Worm (Caenorhabditis elegans) whole organism, L1 larva: Measurements from ENCODE around the gene F15D4.6.

Source experiments
- blmp-1 ChIP-seq: fragments of 150-350 bp; optimal IDR thresholded peaks from 2 replicates; lab custom pipeline; 2014; ENCODE audit warnings: missing biosample characterization, missing genetic modification characterization
- ceh-8 ChIP-seq: fragments of 200-800 bp; sonication (Bioruptor generic); optimal IDR thresholded peaks from 2 replicates; lab custom pipeline; 2018; ENCODE audit warnings: mild to moderate bottlenecking, missing genetic modification characterization, moderate library complexity, missing compliant biosample characterization
- efl-3 ChIP-seq: fragments of 200-800 bp; sonication (Bioruptor generic); optimal IDR thresholded peaks from 2 replicates; lab custom pipeline; 2018; ENCODE audit warnings: mild to moderate bottlenecking, missing genetic modification characterization, missing compliant biosample characterization
- elt-2 ChIP-seq: sonication (generic microtip); optimal IDR thresholded peaks from 2 replicates; lab custom pipeline; 2016; ENCODE audit warnings: missing genetic modification characterization, mild to moderate bottlenecking, inconsistent platforms, missing compliant biosample characterization, missing genetic modification reagents
- hlh-4 ChIP-seq: sonication (generic microtip); optimal IDR thresholded peaks from 2 replicates; lab custom pipeline; 2016; ENCODE audit warnings: mild to moderate bottlenecking, missing genetic modification characterization, missing compliant biosample characterization
- lin-15B ChIP-seq: fragments of 150-350 bp; sonication (generic microtip); optimal IDR thresholded peaks from 3 replicates; lab custom pipeline; 2014; ENCODE audit warnings: missing biosample characterization, missing genetic modification characterization
- lin-39 ChIP-seq: fragments of 150-350 bp; optimal IDR thresholded peaks from 2 replicates; lab custom pipeline; 2014; ENCODE audit warnings: missing biosample characterization, missing genetic modification reagents, missing genetic modification characterization
- mep-1 ChIP-seq: fragments of 150-350 bp; optimal IDR thresholded peaks from 2 replicates; lab custom pipeline; 2014; ENCODE audit warnings: missing biosample characterization, missing genetic modification characterization
- nhr-12 ChIP-seq: sonication (generic microtip); optimal IDR thresholded peaks from 2 replicates; lab custom pipeline; 2017; ENCODE audit warnings: missing biosample characterization, missing genetic modification characterization
- nhr-237 ChIP-seq: fragments of 150-350 bp; optimal IDR thresholded peaks from 2 replicates; lab custom pipeline; 2014; ENCODE audit warnings: missing biosample characterization, missing genetic modification characterization
- skn-1 ChIP-seq: fragments of 150-350 bp; optimal IDR thresholded peaks from 2 replicates; lab custom pipeline; 2014; ENCODE audit warnings: missing biosample characterization, missing genetic modification characterization
- snpc-4 ChIP-seq: fragments of 150-350 bp; optimal IDR thresholded peaks from 2 replicates; lab custom pipeline; 2014; ENCODE audit warnings: missing biosample characterization, missing genetic modification characterization
- unc-86 ChIP-seq: sonication (generic microtip); optimal IDR thresholded peaks from 2 replicates; lab custom pipeline; 2016; ENCODE audit warnings: missing genetic modification characterization, missing compliant biosample characterization
- vab-15 ChIP-seq: sonication (generic microtip); optimal IDR thresholded peaks from 2 replicates; lab custom pipeline; 2017; ENCODE audit warnings: missing genotype, mild to moderate bottlenecking, missing genetic modification characterization, missing compliant biosample characterization

DNA sequence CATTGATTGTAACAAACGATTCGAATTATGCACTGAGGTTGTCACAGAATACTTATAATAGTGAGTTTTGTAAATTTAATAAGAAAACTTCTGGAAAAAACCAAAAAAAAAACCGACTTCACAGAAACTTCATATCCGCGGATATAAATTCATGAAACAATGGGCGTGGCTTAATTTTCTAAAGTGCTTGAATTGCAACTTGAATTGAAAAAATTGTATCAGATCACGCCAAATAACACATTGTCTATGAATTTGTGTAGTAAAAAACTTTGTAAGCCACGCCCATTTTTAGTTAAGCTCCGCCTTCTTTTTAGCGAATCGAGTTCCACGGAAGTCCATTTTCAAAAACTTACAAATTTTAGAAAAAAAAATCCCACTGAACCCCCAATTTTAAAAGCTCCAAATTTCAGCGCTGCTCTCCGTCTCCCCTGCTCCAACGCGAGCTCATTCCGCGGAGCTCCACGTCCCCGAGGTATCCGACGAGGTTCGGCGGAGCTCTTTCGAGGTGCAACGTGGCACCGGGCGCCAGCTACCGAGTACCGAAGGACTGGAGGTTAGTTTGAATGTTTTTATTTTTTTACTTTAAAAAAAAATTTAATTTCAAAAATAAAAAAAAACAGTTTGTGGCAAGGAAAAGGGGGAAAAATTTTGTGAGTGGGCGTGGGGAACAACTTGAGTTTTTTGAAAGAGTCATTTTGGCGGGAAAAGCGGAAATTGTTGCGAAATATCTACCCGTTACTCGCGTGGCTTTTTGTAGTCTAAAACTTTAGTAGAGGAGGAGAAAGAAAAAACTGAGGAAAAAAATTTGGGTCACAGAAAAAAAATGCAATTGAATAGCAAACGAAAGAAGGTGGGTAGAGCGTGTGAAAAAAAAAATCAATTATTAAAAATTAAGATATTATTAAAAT, 30.5 kb downstream of the F15D4.6 start:
- TF ChIP-seq snpc-4 (no peak), lin-15B (tag; lab: Kevin White, UChicago) (no peak), blmp-1 (tag; lab: Kevin White, UChicago) (no peak), ceh-8 (GFP tag; lab: Kevin White, UChicago) (peak; percentile 0), mep-1 (tag; lab: Kevin White, UChicago) (no peak), elt-2 (tag; lab: Kevin White, UChicago) (no peak), vab-15 (no peak), efl-3 (no peak), skn-1 (tag; lab: Kevin White, UChicago) (no peak), nhr-237 (tag; lab: Kevin White, UChicago) (no peak), nhr-12 (tag; lab: Kevin White, UChicago) (no peak), unc-86 (tag; lab: Kevin White, UChicago) (no peak), hlh-4 (tag; lab: Kevin White, UChicago) (no peak), lin-39 (no peak)
